Fruit fly (Drosophila melanogaster) whole organism, embryonic: ENCODE data around the gene snu.
A peak's percentile ranks its signal among the peaks of the same experiment; 100 is the strongest.

Experiments
- Antp ChIP-seq: fragments of 200-800 bp; sonication (Bioruptor generic); optimal IDR thresholded peaks from 3 replicates; lab custom pipeline; 2016; ENCODE audit warnings: missing biosample characterization, missing genetic modification characterization
- Blimp-1 ChIP-seq: fragments of 200-800 bp; sonication (Bioruptor generic); optimal IDR thresholded peaks from 3 replicates; lab custom pipeline; 2018; ENCODE audit warnings: missing biosample characterization, missing genetic modification characterization, mild to moderate bottlenecking, moderate library complexity, missing genetic modification reagents
- BtbVII ChIP-seq: fragments of 200-800 bp; sonication (Bioruptor generic); optimal IDR thresholded peaks from 3 replicates; lab custom pipeline; 2017; ENCODE audit warnings: missing biosample characterization, mild to moderate bottlenecking, missing genetic modification characterization
- CG10321 ChIP-seq: fragments of 200-800 bp; sonication (Bioruptor generic); IDR thresholded peaks from 2 replicates; pipeline ENCODE4 v1.3.6; 2022; ENCODE audit warnings: missing biosample characterization, missing genetic modification characterization
- CG10431 ChIP-seq: fragments of 200-800 bp; sonication (Bioruptor generic); optimal IDR thresholded peaks from 3 replicates; lab custom pipeline; 2018; ENCODE audit warnings: missing biosample characterization, mild to moderate bottlenecking, missing genetic modification characterization
- CG10462 ChIP-seq: fragments of 200-800 bp; sonication (Bioruptor generic); optimal IDR thresholded peaks from 2 replicates; lab custom pipeline; 2016; ENCODE audit warnings: missing biosample characterization, missing genetic modification characterization
- CG10543 ChIP-seq: fragments of 200-800 bp; sonication (Bioruptor generic); optimal IDR thresholded peaks from 3 replicates; lab custom pipeline; 2017; ENCODE audit warnings: missing biosample characterization, mild to moderate bottlenecking, missing genetic modification characterization, moderate library complexity
- CG11085 ChIP-seq: fragments of 200-800 bp; sonication (Bioruptor generic); IDR thresholded peaks from 2 replicates; pipeline ENCODE4 v1.3.6; 2022; ENCODE audit warnings: missing biosample characterization, missing genetic modification characterization
- CG11398 ChIP-seq: fragments of 200-800 bp; sonication (Bioruptor generic); optimal IDR thresholded peaks from 2 replicates; lab custom pipeline; 2016; ENCODE audit warnings: missing biosample characterization, missing genetic modification characterization
- CG1602 ChIP-seq: fragments of 200-800 bp; sonication (Bioruptor generic); optimal IDR thresholded peaks from 3 replicates; lab custom pipeline; 2016; ENCODE audit warnings: missing biosample characterization, missing genetic modification characterization
- CG1603 ChIP-seq: fragments of 200-800 bp; sonication (Bioruptor generic); optimal IDR thresholded peaks from 2 replicates; lab custom pipeline; 2019; ENCODE audit warnings: missing biosample characterization, mild to moderate bottlenecking, missing genetic modification characterization, moderate library complexity
- CG16779 ChIP-seq: fragments of 200-800 bp; sonication (Bioruptor generic); IDR thresholded peaks from 2 replicates; pipeline ENCODE4 v1.3.6; 2022; ENCODE audit warnings: missing biosample characterization, missing genetic modification characterization
- CG17359 ChIP-seq: fragments of 200-800 bp; sonication (Bioruptor generic); optimal IDR thresholded peaks from 3 replicates; lab custom pipeline; 2018; ENCODE audit warnings: missing biosample characterization, mild to moderate bottlenecking, missing genetic modification characterization, moderate library complexity
- CG17361 ChIP-seq: fragments of 200-800 bp; sonication (Bioruptor generic); IDR thresholded peaks from 3 replicates; pipeline ENCODE4 v1.3.6; 2022; ENCODE audit warnings: missing biosample characterization, missing genetic modification characterization
- CG17385 ChIP-seq: fragments of 200-800 bp; sonication (Bioruptor generic); optimal IDR thresholded peaks from 3 replicates; lab custom pipeline; 2018; ENCODE audit warnings: missing biosample characterization, mild to moderate bottlenecking, missing genetic modification characterization
- CG1832 ChIP-seq: fragments of 200-800 bp; sonication (Bioruptor generic); optimal IDR thresholded peaks from 2 replicates; lab custom pipeline; 2017; ENCODE audit warnings: missing biosample characterization, mild to moderate bottlenecking, missing genetic modification characterization, inconsistent platforms
- CG18764 ChIP-seq: fragments of 200-800 bp; sonication (Bioruptor generic); optimal IDR thresholded peaks from 3 replicates; lab custom pipeline; 2016; ENCODE audit warnings: missing biosample characterization, missing genetic modification characterization
- CG3407 ChIP-seq: fragments of 200-800 bp; sonication (Bioruptor generic); optimal IDR thresholded peaks from 2 replicates; lab custom pipeline; 2018; ENCODE audit warnings: missing biosample characterization, mild to moderate bottlenecking, missing genetic modification characterization
- CG3838 ChIP-seq: fragments of 200-800 bp; sonication (Bioruptor generic); optimal IDR thresholded peaks from 3 replicates; lab custom pipeline; 2016; ENCODE audit warnings: missing biosample characterization, missing genetic modification characterization
- CG4617 ChIP-seq: fragments of 200-800 bp; sonication (Bioruptor generic); optimal IDR thresholded peaks from 3 replicates; lab custom pipeline; 2016; ENCODE audit warnings: missing biosample characterization, missing genetic modification characterization, borderline replicate concordance
- CG7839 ChIP-seq: fragments of 200-800 bp; sonication (Bioruptor generic); optimal IDR thresholded peaks from 3 replicates; lab custom pipeline; 2018; ENCODE audit warnings: missing biosample characterization, mild to moderate bottlenecking, missing genetic modification characterization, moderate library complexity
- CG7987 ChIP-seq: fragments of 200-800 bp; sonication (Bioruptor generic); optimal IDR thresholded peaks from 2 replicates; lab custom pipeline; 2018; ENCODE audit warnings: missing biosample characterization, mild to moderate bottlenecking, missing genetic modification characterization, moderate library complexity
- Doc3 ChIP-seq: fragments of 200-800 bp; sonication (Bioruptor generic); IDR thresholded peaks from 3 replicates; pipeline ENCODE4 v1.3.6; 2022; ENCODE audit warnings: missing biosample characterization, missing genetic modification characterization; ENCODE audit not compliant: partially characterized antibody
- E2f2 ChIP-seq: fragments of 200-800 bp; sonication (Bioruptor generic); IDR thresholded peaks from 2 replicates; pipeline ENCODE4 v1.3.6; 2022; ENCODE audit warnings: missing biosample characterization, missing genetic modification characterization
- H15 ChIP-seq: fragments of 200-800 bp; sonication (Bioruptor generic); IDR thresholded peaks from 3 replicates; pipeline ENCODE4 v1.3.6; 2022; ENCODE audit warnings: missing biosample characterization, missing genetic modification characterization
- HLH54F ChIP-seq: fragments of 200-800 bp; sonication (Bioruptor generic); optimal IDR thresholded peaks from 3 replicates; lab custom pipeline; 2016; ENCODE audit warnings: missing biosample characterization, missing genetic modification characterization
- Hr51 ChIP-seq, 2 experiments: fragments of 200-800 bp; sonication (Bioruptor generic); optimal IDR thresholded peaks; 2 replicates in 1 of 2; 3 replicates in 1 of 2; lab custom pipeline; 2016 to 2018; ENCODE audit warnings: missing biosample characterization in 2 of 2, missing genetic modification characterization in 2 of 2, mild to moderate bottlenecking in 1 of 2, moderate library complexity in 1 of 2
- Meics ChIP-seq: fragments of 200-800 bp; sonication (Bioruptor generic); optimal IDR thresholded peaks from 2 replicates; lab custom pipeline; 2017; ENCODE audit warnings: missing biosample characterization, mild to moderate bottlenecking, missing genetic modification characterization
- Rx ChIP-seq: fragments of 200-800 bp; sonication (Bioruptor generic); IDR thresholded peaks from 2 replicates; pipeline ENCODE4 v1.3.6; 2022; ENCODE audit warnings: missing biosample characterization, missing genetic modification characterization
- btn ChIP-seq: fragments of 200-800 bp; sonication (Bioruptor generic); optimal IDR thresholded peaks from 2 replicates; lab custom pipeline; 2016; ENCODE audit warnings: missing biosample characterization, missing genetic modification characterization
- cad ChIP-seq: fragments of >200 bp; optimal IDR thresholded peaks from 2 replicates; lab custom pipeline; 2017; ENCODE audit warnings: missing biosample characterization, missing genetic modification characterization
- dan ChIP-seq: fragments of 200-800 bp; sonication (Bioruptor generic); IDR thresholded peaks from 2 replicates; pipeline ENCODE4 v1.3.6; 2022; ENCODE audit warnings: missing biosample characterization, missing genetic modification characterization
- danr ChIP-seq: fragments of 200-800 bp; sonication (Bioruptor generic); IDR thresholded peaks from 2 replicates; pipeline ENCODE4 v1.3.6; 2022; ENCODE audit warnings: missing biosample characterization, missing genetic modification characterization
- disco-r ChIP-seq: fragments of 200-800 bp; sonication (Bioruptor generic); optimal IDR thresholded peaks from 2 replicates; lab custom pipeline; 2016; ENCODE audit warnings: missing biosample characterization, missing genetic modification characterization
- dysf ChIP-seq: fragments of 200-800 bp; sonication (Bioruptor generic); IDR thresholded peaks from 3 replicates; pipeline ENCODE4 v1.3.6; 2022; ENCODE audit warnings: missing biosample characterization, missing genetic modification characterization
- eve ChIP-seq, 2 experiments: fragments of >200 bp; optimal IDR thresholded peaks; 2 replicates each; lab custom pipeline; 2017; ENCODE audit warnings: missing biosample characterization in 2 of 2, missing genetic modification characterization in 2 of 2
- fd96Cb ChIP-seq: fragments of 200-800 bp; sonication (Bioruptor generic); optimal IDR thresholded peaks from 2 replicates; lab custom pipeline; 2018; ENCODE audit warnings: missing biosample characterization, mild to moderate bottlenecking, missing genetic modification characterization, moderate library complexity
- gsb ChIP-seq: fragments of 200-800 bp; sonication (Bioruptor generic); IDR thresholded peaks from 2 replicates; pipeline ENCODE4 v1.3.6; 2022; ENCODE audit warnings: missing biosample characterization, missing genetic modification characterization
- kah ChIP-seq: fragments of 200-800 bp; sonication (Bioruptor generic); optimal IDR thresholded peaks from 2 replicates; lab custom pipeline; 2018; ENCODE audit warnings: missing biosample characterization, mild to moderate bottlenecking, missing genetic modification characterization
- nerfin-2 ChIP-seq: fragments of 200-800 bp; sonication (Bioruptor generic); IDR thresholded peaks from 2 replicates; pipeline ENCODE4 v1.3.6; 2022; ENCODE audit warnings: missing biosample characterization, missing genetic modification characterization; ENCODE audit not compliant: partially characterized antibody
- onecut ChIP-seq: fragments of 200-800 bp; sonication (Bioruptor generic); IDR thresholded peaks from 2 replicates; pipeline ENCODE4 v1.3.6; 2022; ENCODE audit warnings: missing biosample characterization, missing genetic modification characterization
- p53 ChIP-seq: fragments of 200-800 bp; sonication (Bioruptor generic); optimal IDR thresholded peaks from 2 replicates; lab custom pipeline; 2016; ENCODE audit warnings: missing biosample characterization, missing genetic modification characterization
- pho ChIP-seq: fragments of 200-800 bp; sonication (Bioruptor generic); optimal IDR thresholded peaks from 2 replicates; lab custom pipeline; 2016; ENCODE audit warnings: missing biosample characterization, missing genetic modification characterization
- phol ChIP-seq: fragments of 200-800 bp; sonication (Bioruptor generic); optimal IDR thresholded peaks from 3 replicates; lab custom pipeline; 2018; ENCODE audit warnings: missing biosample characterization, mild to moderate bottlenecking, missing genetic modification characterization, moderate library complexity
- row ChIP-seq: fragments of 200-800 bp; sonication (Bioruptor generic); IDR thresholded peaks from 3 replicates; pipeline ENCODE4 v1.3.6; 2022; ENCODE audit warnings: missing biosample characterization, missing genetic modification characterization
- scrt ChIP-seq: fragments of 200-800 bp; sonication (Bioruptor generic); optimal IDR thresholded peaks from 2 replicates; lab custom pipeline; 2018; ENCODE audit warnings: missing biosample characterization, mild to moderate bottlenecking, missing genetic modification characterization, moderate library complexity
- seq ChIP-seq: fragments of 200-800 bp; sonication (Bioruptor generic); IDR thresholded peaks from 2 replicates; pipeline ENCODE4 v1.3.6; 2022; ENCODE audit warnings: missing biosample characterization, missing genetic modification characterization
- sisA ChIP-seq: fragments of 200-800 bp; sonication (Bioruptor generic); IDR thresholded peaks from 2 replicates; pipeline ENCODE4 v1.3.6; 2022; ENCODE audit warnings: missing biosample characterization, missing genetic modification characterization
- slou ChIP-seq: fragments of 200-800 bp; sonication (Bioruptor generic); optimal IDR thresholded peaks from 3 replicates; lab custom pipeline; 2016; ENCODE audit warnings: missing biosample characterization, missing genetic modification characterization
- unpg ChIP-seq: fragments of 200-800 bp; sonication (Bioruptor generic); optimal IDR thresholded peaks from 3 replicates; lab custom pipeline; 2018; ENCODE audit warnings: missing biosample characterization, mild to moderate bottlenecking, missing genetic modification characterization, moderate library complexity
- z ChIP-seq: fragments of 200-800 bp; sonication (Bioruptor generic); IDR thresholded peaks from 3 replicates; pipeline ENCODE4 v1.3.6; 2022; ENCODE audit warnings: missing biosample characterization, missing genetic modification characterization

The snu gene

dm6 chr3R:28672134-28672533, 2.7 kb upstream of the snu start (continued):
- TF ChIP-seq p53 (GFP tag; lab: Kevin White, UChicago), result peak; percentile 88
- peak; percentile 94 for TF ChIP-seq CG1603 (tag; lab: Kevin White, UChicago)
- TF ChIP-seq CG7839 (tag; lab: Kevin White, UChicago), result peak; percentile 87
- TF ChIP-seq BtbVII (GFP tag; lab: Kevin White, UChicago), result peak; percentile 35
- peak; percentile 89 for TF ChIP-seq H15 (GFP tag; lab: Robert Waterston, UW)
- TF ChIP-seq CG1602, result peak; percentile 84
- TF ChIP-seq CG10543 (GFP tag; lab: Kevin White, UChicago), result peak; percentile 37
- TF ChIP-seq row, result peak; percentile 44; the same call in 2 of the 3 replicates
- TF ChIP-seq CG18764 (GFP tag; lab: Kevin White, UChicago), result peak; percentile 85
- TF ChIP-seq eve (GFP tag; optimal IDR thresholded peaks at IDR 0.05; lab: Kevin White, UChicago), result peak in 1 of 2 experiments; percentile 41
- peak; percentile 81 for TF ChIP-seq btn (GFP tag; lab: Kevin White, UChicago)
- peak; percentile 52 for TF ChIP-seq slou (GFP tag; lab: Kevin White, UChicago)
- no peak for TF ChIP-seq Doc3 (GFP tag; lab: Robert Waterston, UW)
- peak; percentile 55; the same call in 1 of the 2 replicates for TF ChIP-seq gsb (GFP tag; lab: Robert Waterston, UW)
- peak; percentile 90 for TF ChIP-seq CG17359
- TF ChIP-seq CG11085 (GFP tag; lab: Robert Waterston, UW), result peak; percentile 79
- TF ChIP-seq HLH54F (GFP tag; lab: Kevin White, UChicago), result peak; percentile 73
- peak; percentile 58 for TF ChIP-seq scrt
- peak; percentile 93 for TF ChIP-seq Antp (GFP tag; lab: Kevin White, UChicago)
- TF ChIP-seq Blimp-1 (GFP tag; lab: Kevin White, UChicago), result peak; percentile 89
- TF ChIP-seq sisA (GFP tag; lab: Robert Waterston, UW), result peak; percentile 87
- TF ChIP-seq nerfin-2, result no peak
- TF ChIP-seq CG10462 (GFP tag; lab: Kevin White, UChicago), result peak; percentile 51
- TF ChIP-seq seq, result peak; percentile 36
- no peak for TF ChIP-seq dan
- peak; percentile 45; the same call in 1 of the 2 replicates for TF ChIP-seq danr (GFP tag; lab: Robert Waterston, UW)
- peak; percentile 78 for TF ChIP-seq CG11398
- peak; percentile 69 for TF ChIP-seq disco-r (GFP tag; lab: Kevin White, UChicago)
- peak; percentile 78 for TF ChIP-seq fd96Cb (tag; lab: Kevin White, UChicago)
- TF ChIP-seq dysf (GFP tag; lab: Robert Waterston, UW), result peak; percentile 88
- TF ChIP-seq CG17361 (GFP tag; lab: Robert Waterston, UW), result no peak; the same call in 2 of the 3 replicates
- TF ChIP-seq z (GFP tag; lab: Robert Waterston, UW), result no peak; the same call in 2 of the 3 replicates
- TF ChIP-seq phol, result peak; percentile 76
- TF ChIP-seq CG4617, result peak; percentile 69
- TF ChIP-seq Hr51 (GFP tag; optimal IDR thresholded peaks at IDR 0.05; lab: Kevin White, UChicago), result peak; percentile 70 to 78
- TF ChIP-seq CG10321, result peak; percentile 98
- peak; percentile 67 for TF ChIP-seq CG17385
- peak; percentile 71 for TF ChIP-seq CG16779
- TF ChIP-seq CG10431 (GFP tag; lab: Kevin White, UChicago), result no peak
- TF ChIP-seq Meics, result peak; percentile 85
- peak; percentile 77 for TF ChIP-seq CG3407 (GFP tag; lab: Kevin White, UChicago)
- TF ChIP-seq Rx (GFP tag; lab: Robert Waterston, UW), result peak; percentile 81
- peak; percentile 90 for TF ChIP-seq onecut
- TF ChIP-seq CG1832, result peak; percentile 89
- TF ChIP-seq kah, result peak; percentile 41
- peak; percentile 94 for TF ChIP-seq CG7987 (GFP tag; lab: Kevin White, UChicago)
- TF ChIP-seq CG3838 (GFP tag; lab: Kevin White, UChicago), result peak; percentile 64
- no peak for TF ChIP-seq cad
- peak; percentile 84 for TF ChIP-seq unpg
- TF ChIP-seq pho (GFP tag; lab: Kevin White, UChicago), result peak; percentile 70
- TF ChIP-seq E2f2 (GFP tag; lab: Robert Waterston, UW), result peak; percentile 99
